Fruit fly (Drosophila melanogaster): ENCODE data around the gene CG32846.

The CG32846 gene

dm6 chr3L:2916554-2916953 lies 34.9 kb downstream of the CG32846 start, which contains the start of gene CG9970:
Gene CG9970, minus strand, starts transcription at chr3L:2916654.
- TF ChIP-seq Hr96 (GFP tag; optimal IDR thresholded peaks at IDR 0.05): no peak
- no peak for TF ChIP-seq pad (GFP tag; optimal IDR thresholded peaks at IDR 0.05)

dm6 chr3L:2913291-2913690 lies 38.1 kb downstream of the CG32846 start:
- TF ChIP-seq CG11617 (GFP tag; optimal IDR thresholded peaks at IDR 0.05) (no peak), kay (GFP tag; ENCODE audit: borderline replicate concordance) (no peak), tj (GFP tag; optimal IDR thresholded peaks at IDR 0.05) (no peak), toe (GFP tag; optimal IDR thresholded peaks at IDR 0.05) (no peak), CG7101 (tag; optimal IDR thresholded peaks at IDR 0.05) (no peak)

DNA sequence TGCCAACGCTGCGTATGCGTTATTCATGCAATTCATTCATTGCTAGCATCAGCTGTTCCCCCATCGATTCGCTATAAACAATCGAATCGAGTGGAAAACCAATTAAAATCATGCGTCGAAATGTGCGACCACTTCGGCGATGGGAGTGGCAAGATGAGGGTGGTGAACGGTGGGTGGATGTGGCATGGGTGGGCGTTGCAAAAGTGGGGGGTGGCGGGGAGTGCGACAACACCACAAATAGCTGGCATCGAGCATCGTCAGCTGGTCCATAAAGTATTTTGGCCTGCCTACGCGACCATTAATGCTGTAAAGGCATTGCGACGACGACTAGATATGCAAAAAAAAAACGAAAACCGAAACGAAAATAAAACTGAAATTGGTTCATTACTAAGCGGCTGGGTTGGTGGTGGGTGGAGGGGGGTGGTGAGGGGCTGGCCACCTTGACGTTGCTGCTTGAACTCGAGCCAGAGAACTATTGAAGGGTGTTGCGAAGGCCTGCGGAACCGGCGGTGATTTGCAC lies 41.8 kb downstream of the CG32846 start:
- no peak for TF ChIP-seq Hr96 (GFP tag; optimal IDR thresholded peaks at IDR 0.05)
- no peak for TF ChIP-seq CG12768 (GFP tag; optimal IDR thresholded peaks at IDR 0.05)
- no peak for TF ChIP-seq CG1620 (GFP tag; optimal IDR thresholded peaks at IDR 0.05)
- no peak for TF ChIP-seq toe (GFP tag; optimal IDR thresholded peaks at IDR 0.05)
- TF ChIP-seq CG5204 (GFP tag; optimal IDR thresholded peaks at IDR 0.05): no peak
- TF ChIP-seq CG14711 (tag; optimal IDR thresholded peaks at IDR 0.05): no peak
- TF ChIP-seq ovo (GFP tag; optimal IDR thresholded peaks at IDR 0.05): no peak
- no peak for TF ChIP-seq CG11617 (GFP tag; optimal IDR thresholded peaks at IDR 0.05)
- no peak for TF ChIP-seq Crg-1 (GFP tag; optimal IDR thresholded peaks at IDR 0.05)
- no peak for TF ChIP-seq pad (GFP tag; optimal IDR thresholded peaks at IDR 0.05)
- TF ChIP-seq bab1 (GFP tag; optimal IDR thresholded peaks at IDR 0.05): no peak
- no peak for TF ChIP-seq cic (GFP tag; optimal IDR thresholded peaks at IDR 0.05)
- no peak for TF ChIP-seq CG7101 (tag; optimal IDR thresholded peaks at IDR 0.05)
- no peak for TF ChIP-seq CG33017 (tag; optimal IDR thresholded peaks at IDR 0.05)
- no peak for TF ChIP-seq tj (GFP tag; optimal IDR thresholded peaks at IDR 0.05)
- TF ChIP-seq Mnt (GFP tag; optimal IDR thresholded peaks at IDR 0.05): no peak
- no peak for TF ChIP-seq Clk (GFP tag; optimal IDR thresholded peaks at IDR 0.05)

DNA sequence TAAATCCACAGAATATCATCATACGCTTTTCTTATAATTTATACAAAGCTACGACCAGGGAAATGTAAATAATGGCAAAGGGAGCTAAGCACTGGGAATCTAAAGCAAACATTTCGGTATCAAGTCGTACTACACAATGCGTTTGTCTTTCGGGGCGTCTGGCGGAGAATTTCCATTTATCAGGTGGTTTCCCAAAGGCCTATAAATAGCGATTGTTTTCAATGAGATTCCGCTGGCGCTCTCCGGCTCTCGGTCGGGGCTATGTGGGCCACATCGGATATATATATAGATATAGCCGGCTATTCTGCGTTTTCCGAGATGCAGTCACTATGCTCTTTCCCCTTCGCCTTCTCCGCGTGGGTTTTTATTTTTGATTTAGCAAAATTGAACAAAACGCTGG lies 45.0 kb downstream of the CG32846 start:
- TF ChIP-seq Crg-1 (GFP tag; optimal IDR thresholded peaks at IDR 0.05) (no peak), CG7045 (GFP tag; optimal IDR thresholded peaks at IDR 0.05) (no peak), CG12768 (GFP tag; optimal IDR thresholded peaks at IDR 0.05) (no peak), CG33017 (tag; optimal IDR thresholded peaks at IDR 0.05) (no peak), Mnt (GFP tag; optimal IDR thresholded peaks at IDR 0.05) (no peak), pad (GFP tag; optimal IDR thresholded peaks at IDR 0.05) (no peak), CG1620 (GFP tag; optimal IDR thresholded peaks at IDR 0.05) (no peak), cnc (optimal IDR thresholded peaks at IDR 0.05) (no peak), CG5204 (GFP tag; optimal IDR thresholded peaks at IDR 0.05) (no peak), CG11617 (GFP tag; optimal IDR thresholded peaks at IDR 0.05) (no peak), toe (GFP tag; optimal IDR thresholded peaks at IDR 0.05) (no peak), bab1 (GFP tag; optimal IDR thresholded peaks at IDR 0.05) (no peak), CG7101 (tag; optimal IDR thresholded peaks at IDR 0.05) (no peak), Clk (GFP tag; optimal IDR thresholded peaks at IDR 0.05) (no peak), CG14711 (tag; optimal IDR thresholded peaks at IDR 0.05) (no peak), kay (GFP tag; ENCODE audit: borderline replicate concordance) (no peak), ovo (GFP tag; optimal IDR thresholded peaks at IDR 0.05) (no peak), Hr96 (GFP tag; optimal IDR thresholded peaks at IDR 0.05) (no peak)
